Worm (Caenorhabditis elegans) whole organism, L3 larva: Measurements from ENCODE around the gene ccdc-55.

ENCODE experiments used
- aly-2 ChIP-seq: fragments of 150-350 bp; optimal IDR thresholded peaks from 2 replicates; lab custom pipeline; 2014; ENCODE audit warnings: missing biosample characterization, missing genetic modification characterization
- ama-1 ChIP-seq: fragments of 150-350 bp; optimal IDR thresholded peaks from 2 replicates; lab custom pipeline; 2018
- ceh-16 ChIP-seq: sonication (generic microtip); optimal IDR thresholded peaks from 2 replicates; lab custom pipeline; 2017; ENCODE audit warnings: missing biosample characterization, missing genetic modification characterization
- ceh-28 ChIP-seq: fragments of 150-350 bp; optimal IDR thresholded peaks from 2 replicates; lab custom pipeline; 2014; ENCODE audit warnings: missing biosample characterization, missing genetic modification reagents, missing genetic modification characterization
- ceh-82 ChIP-seq: fragments of 150-350 bp; optimal IDR thresholded peaks from 2 replicates; lab custom pipeline; 2014; ENCODE audit warnings: missing biosample characterization, missing genetic modification characterization
- ceh-9 ChIP-seq: sonication (generic microtip); optimal IDR thresholded peaks from 2 replicates; lab custom pipeline; 2018; ENCODE audit warnings: missing biosample characterization, missing genetic modification characterization
- daf-12 ChIP-seq: fragments of 150-350 bp; optimal IDR thresholded peaks from 2 replicates; lab custom pipeline; 2014; ENCODE audit warnings: missing biosample characterization, missing genetic modification reagents, missing genetic modification characterization
- elt-1 ChIP-seq: fragments of 150-350 bp; optimal IDR thresholded peaks from 2 replicates; lab custom pipeline; 2014; ENCODE audit warnings: missing biosample characterization, missing genetic modification characterization
- elt-3 ChIP-seq, 3 experiments: fragments of 150-350 bp in 1 of 3; sonication (generic microtip) in 2 of 3; optimal IDR thresholded peaks; 2 replicates in 2 of 3; 4 replicates in 1 of 3; lab custom pipeline; 2014 to 2017; ENCODE audit warnings: missing biosample characterization in 3 of 3, missing genetic modification characterization in 3 of 3
- eor-1 ChIP-seq, 2 experiments: fragments of 150-350 bp; optimal IDR thresholded peaks; 2 replicates each; lab custom pipeline; 2014 to 2018; ENCODE audit warnings: missing biosample characterization in 2 of 2, missing genetic modification characterization in 2 of 2
- fkh-10 ChIP-seq: sonication (generic microtip); optimal IDR thresholded peaks from 2 replicates; lab custom pipeline; 2017; ENCODE audit warnings: missing biosample characterization, missing genetic modification reagents, missing genetic modification characterization
- fkh-2 ChIP-seq: fragments of 150-350 bp; optimal IDR thresholded peaks from 2 replicates; lab custom pipeline; 2014; ENCODE audit warnings: missing biosample characterization, missing genetic modification reagents, missing genetic modification characterization
- hmg-11 ChIP-seq: sonication (generic microtip); optimal IDR thresholded peaks from 2 replicates; lab custom pipeline; 2016; ENCODE audit warnings: missing genetic modification characterization, missing compliant biosample characterization
- jun-1 ChIP-seq: fragments of 150-350 bp; optimal IDR thresholded peaks from 2 replicates; lab custom pipeline; 2014; ENCODE audit warnings: missing biosample characterization, missing genetic modification reagents, missing genetic modification characterization
- lin-15B ChIP-seq: fragments of 150-350 bp; optimal IDR thresholded peaks from 2 replicates; lab custom pipeline; 2014; ENCODE audit warnings: missing biosample characterization, missing genetic modification characterization
- lin-39 ChIP-seq: fragments of 150-350 bp; optimal IDR thresholded peaks from 2 replicates; lab custom pipeline; 2018; ENCODE audit warnings: missing biosample characterization, missing genetic modification reagents, missing genetic modification characterization
- mml-1 ChIP-seq: fragments of 150-350 bp; sonication (generic microtip); optimal IDR thresholded peaks from 3 replicates; lab custom pipeline; 2014; ENCODE audit warnings: missing biosample characterization, missing genetic modification characterization
- nfya-1 ChIP-seq: sonication (generic microtip); optimal IDR thresholded peaks from 2 replicates; lab custom pipeline; 2017; ENCODE audit warnings: missing genetic modification characterization, mild to moderate bottlenecking, missing compliant biosample characterization, antibody characterized with exemption, moderate library complexity; ENCODE audit not compliant: insufficient read depth
- nhr-12 ChIP-seq: fragments of 150-350 bp; optimal IDR thresholded peaks from 2 replicates; lab custom pipeline; 2014; ENCODE audit warnings: missing biosample characterization, missing genetic modification characterization
- nhr-23 ChIP-seq: fragments of 150-350 bp; optimal IDR thresholded peaks from 2 replicates; lab custom pipeline; 2014; ENCODE audit warnings: missing biosample characterization, missing genetic modification reagents, missing genetic modification characterization
- nhr-237 ChIP-seq: fragments of 150-350 bp; optimal IDR thresholded peaks from 2 replicates; lab custom pipeline; 2014; ENCODE audit warnings: missing biosample characterization, missing genetic modification characterization
- nhr-28 ChIP-seq: fragments of 150-350 bp; optimal IDR thresholded peaks from 2 replicates; lab custom pipeline; 2014; ENCODE audit warnings: missing biosample characterization, missing genetic modification characterization
- nhr-67 ChIP-seq: fragments of 150-350 bp; optimal IDR thresholded peaks from 2 replicates; lab custom pipeline; 2014; ENCODE audit warnings: missing biosample characterization, missing genetic modification characterization
- nhr-76 ChIP-seq: fragments of 150-350 bp; sonication (generic microtip); optimal IDR thresholded peaks from 5 replicates; lab custom pipeline; 2014; ENCODE audit warnings: missing biosample characterization, missing genetic modification characterization
- nhr-77 ChIP-seq: fragments of 150-350 bp; optimal IDR thresholded peaks from 2 replicates; lab custom pipeline; 2014; ENCODE audit warnings: missing biosample characterization, missing genetic modification characterization
- pha-4 ChIP-seq: fragments of 150-350 bp; optimal IDR thresholded peaks from 2 replicates; lab custom pipeline; 2014; ENCODE audit warnings: missing biosample characterization, missing genetic modification reagents, missing genetic modification characterization
- pqm-1 ChIP-seq: fragments of 150-350 bp; optimal IDR thresholded peaks from 2 replicates; lab custom pipeline; 2017; ENCODE audit warnings: missing biosample characterization, missing genetic modification characterization, inconsistent platforms
- sea-2 ChIP-seq: fragments of 150-350 bp; sonication (generic microtip); optimal IDR thresholded peaks from 4 replicates; lab custom pipeline; 2014; ENCODE audit warnings: missing biosample characterization, missing genetic modification reagents, missing genetic modification characterization
- snpc-4 ChIP-seq: fragments of 150-350 bp; optimal IDR thresholded peaks from 2 replicates; lab custom pipeline; 2014; ENCODE audit warnings: missing biosample characterization, missing genetic modification characterization
- tbx-2 ChIP-seq: sonication (generic microtip); optimal IDR thresholded peaks from 2 replicates; lab custom pipeline; 2016; ENCODE audit warnings: mild to moderate bottlenecking, missing genetic modification characterization, missing compliant biosample characterization
- zag-1 ChIP-seq: fragments of 150-350 bp; optimal IDR thresholded peaks from 2 replicates; lab custom pipeline; 2014; ENCODE audit warnings: missing biosample characterization, missing genetic modification characterization

ccdc-55 gene

ce11 chrIII:4143170-4143569, 25.4 kb downstream of the ccdc-55 start:
- TF ChIP-seq daf-12 (tag; lab: Kevin White, UChicago) (no peak), nfya-1 (tag; lab: Kevin White, UChicago) (peak; percentile 85)
- TF ChIP-seq, all 47 proteins: peak for 1

DNA sequence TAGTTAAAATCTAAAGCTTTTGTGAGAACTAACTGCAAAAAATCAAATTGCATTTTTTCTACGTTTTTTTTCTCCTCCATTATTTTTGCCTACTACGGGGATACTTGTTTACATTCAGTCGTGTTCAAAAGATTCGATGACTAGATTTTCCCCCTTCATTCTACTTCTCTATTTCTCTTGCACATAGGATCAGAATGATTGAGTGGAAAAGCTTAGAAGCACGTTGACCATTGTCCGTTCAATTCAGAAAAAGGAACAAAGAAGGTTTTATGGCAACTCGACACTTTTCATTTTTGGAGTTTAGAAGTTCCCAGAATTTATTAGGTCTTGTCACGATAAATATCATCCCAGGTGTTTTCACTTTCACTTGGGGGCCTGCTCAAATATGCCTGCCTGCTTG, 31.4 kb downstream of the ccdc-55 start:
- TF ChIP-seq ceh-16 (tag; lab: Kevin White, UChicago) (no peak), lin-39 (tag; lab: Kevin White, UChicago) (peak; percentile 46)

- TF ChIP-seq ceh-9 (tag; lab: Kevin White, UChicago), result no peak
- no peak for TF ChIP-seq elt-3 (tag; optimal IDR thresholded peaks at IDR 0.05; lab: Kevin White, UChicago)
Observed at ce11 chrIII:4134059-4134458, 34.5 kb downstream of the ccdc-55 start.

ce11 chrIII:4131814-4132555, 36.6 kb downstream of the ccdc-55 start:
- TF ChIP-seq hmg-11 (tag; lab: Kevin White, UChicago) (no peak), eor-1 (tag; optimal IDR thresholded peaks at IDR 0.05; lab: Kevin White, UChicago) (no peak), nhr-77 (tag; lab: Kevin White, UChicago) (no peak), fkh-10 (GFP tag; lab: Kevin White, UChicago) (peak; percentile 50), nfya-1 (tag; lab: Kevin White, UChicago) (peak; percentile 95), elt-3 (tag; optimal IDR thresholded peaks at IDR 0.05; lab: Kevin White, UChicago) (no peak)
- TF ChIP-seq, all 47 proteins: peak for 2

DNA sequence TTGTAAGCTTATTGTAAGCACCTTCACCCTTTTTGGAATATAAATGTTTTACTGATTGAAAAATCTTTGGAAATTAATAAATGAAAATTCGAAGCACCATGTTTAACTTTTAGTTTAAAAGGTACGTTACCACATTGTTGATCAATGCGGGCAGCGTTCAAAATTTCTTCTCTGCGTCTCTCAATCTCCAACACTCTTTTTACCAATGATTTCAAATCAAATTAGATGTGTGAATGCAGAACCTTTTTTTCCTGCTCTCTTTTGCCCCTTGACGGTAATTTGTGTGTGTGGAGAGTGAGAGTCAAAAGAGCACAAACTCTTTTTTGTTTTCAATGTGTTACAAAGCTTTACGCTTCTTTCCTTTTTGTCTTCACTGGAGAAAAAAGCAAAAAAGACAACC, 44.7 kb downstream of the ccdc-55 start:
- TF ChIP-seq mml-1 (tag; lab: Kevin White, UChicago), result no peak
- TF ChIP-seq fkh-10 (GFP tag; lab: Kevin White, UChicago), result peak; percentile 14
- no peak for TF ChIP-seq eor-1 (tag; optimal IDR thresholded peaks at IDR 0.05; lab: Kevin White, UChicago)
- no peak for TF ChIP-seq pha-4 (tag; lab: Kevin White, UChicago)
- TF ChIP-seq ceh-82, result no peak

ce11 chrIII:4123277-4123676, 45.3 kb downstream of the ccdc-55 start:
- no peak for TF ChIP-seq mml-1 (tag; lab: Kevin White, UChicago)
- no peak for TF ChIP-seq aly-2 (tag; lab: Kevin White, UChicago)
- TF ChIP-seq lin-39 (tag; lab: Kevin White, UChicago), result no peak
- no peak for TF ChIP-seq nhr-237 (tag; lab: Kevin White, UChicago)
- no peak for TF ChIP-seq lin-15B (tag; lab: Kevin White, UChicago)
- no peak for TF ChIP-seq nhr-28 (tag; lab: Kevin White, UChicago)
- TF ChIP-seq fkh-10 (GFP tag; lab: Kevin White, UChicago), result peak; percentile 3
- TF ChIP-seq nhr-23 (tag; lab: Kevin White, UChicago), result no peak

DNA sequence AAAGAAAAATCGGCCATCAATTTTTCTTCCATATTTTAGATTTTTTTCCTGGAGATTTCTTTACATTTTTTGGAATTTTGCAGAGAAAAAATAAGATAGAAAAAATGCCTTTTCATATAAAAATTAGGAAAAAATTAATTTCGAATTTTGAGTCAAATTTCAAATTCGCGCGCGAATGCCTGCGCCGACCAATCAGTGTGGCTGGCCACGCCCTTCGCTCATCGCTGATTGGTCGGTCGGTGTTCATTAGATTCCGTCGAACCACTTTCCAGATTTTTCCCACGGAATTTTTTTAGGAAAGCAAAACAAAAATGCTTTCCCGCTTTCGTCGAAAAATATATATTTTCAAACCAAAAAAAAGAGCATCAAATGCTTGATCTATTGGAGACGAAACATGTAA, 48.2 kb downstream of the ccdc-55 start:
- TF ChIP-seq nhr-28 (tag; lab: Kevin White, UChicago), result no peak
- peak; percentile 74 for TF ChIP-seq nfya-1 (tag; lab: Kevin White, UChicago)
- no peak for TF ChIP-seq ceh-9 (tag; lab: Kevin White, UChicago)
- no peak for TF ChIP-seq snpc-4 (tag; lab: Kevin White, UChicago)
- no peak for TF ChIP-seq nhr-67 (tag; lab: Kevin White, UChicago)

DNA sequence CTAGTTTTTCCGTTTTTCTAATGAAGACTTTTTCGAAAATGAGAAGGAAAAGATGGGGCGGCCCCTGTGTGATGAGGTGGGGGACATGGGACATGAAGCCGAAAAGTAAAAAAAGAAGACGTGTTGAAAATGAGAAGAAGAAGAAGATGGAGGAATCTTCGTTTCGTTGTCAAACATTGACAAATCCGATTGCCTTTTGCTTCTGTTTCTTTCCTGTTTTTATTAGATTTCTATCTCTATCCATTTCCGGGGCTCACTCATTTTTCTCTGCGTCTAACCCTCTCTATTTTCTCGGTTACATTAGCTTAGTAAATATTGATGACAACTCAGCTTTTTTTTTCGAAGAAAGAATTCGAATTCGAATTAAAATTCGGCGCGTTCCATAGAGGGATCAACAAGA, 48.8 kb downstream of the ccdc-55 start:
- no peak for TF ChIP-seq nhr-76 (tag; lab: Kevin White, UChicago)
- TF ChIP-seq zag-1, result no peak
- no peak for TF ChIP-seq pqm-1 (tag; lab: Kevin White, UChicago)
- no peak for TF ChIP-seq elt-3 (tag; optimal IDR thresholded peaks at IDR 0.05; lab: Kevin White, UChicago)
- no peak for TF ChIP-seq aly-2 (tag; lab: Kevin White, UChicago)
- no peak for TF ChIP-seq ceh-28 (tag; lab: Kevin White, UChicago)
- no peak for TF ChIP-seq nhr-12 (tag; lab: Kevin White, UChicago)
- TF ChIP-seq ama-1 (lab: Kevin White, UChicago), result no peak
- TF ChIP-seq hmg-11 (tag; lab: Kevin White, UChicago), result no peak
- no peak for TF ChIP-seq sea-2 (GFP tag; lab: Kevin White, UChicago)
- no peak for TF ChIP-seq nhr-237 (tag; lab: Kevin White, UChicago)
- no peak for TF ChIP-seq jun-1 (tag; lab: Kevin White, UChicago)
- TF ChIP-seq elt-1, result no peak
- TF ChIP-seq tbx-2 (tag; lab: Kevin White, UChicago), result no peak
- TF ChIP-seq fkh-2 (tag; lab: Kevin White, UChicago), result no peak
